Worm (Caenorhabditis elegans) whole organism, mixed stage, embryonic: Measurements from ENCODE around the gene C14A4.8.
A peak's percentile ranks its signal among the peaks of the same experiment; 100 is the strongest.

Experiments
- M03D4.4 ChIP-seq: sonication (generic microtip); optimal IDR thresholded peaks from 2 replicates; lab custom pipeline; 2017; ENCODE audit warnings: mild to moderate bottlenecking, missing genetic modification characterization, missing compliant biosample characterization
- bed-3 ChIP-seq: fragments of 200-800 bp; sonication (Bioruptor generic); optimal IDR thresholded peaks from 3 replicates; lab custom pipeline; 2018; ENCODE audit warnings: mild to moderate bottlenecking, missing genetic modification characterization, moderate library complexity, missing compliant biosample characterization
- blmp-1 ChIP-seq: fragments of 150-350 bp; optimal IDR thresholded peaks from 2 replicates; lab custom pipeline; 2014; ENCODE audit warnings: missing biosample characterization, missing genetic modification characterization
- ceh-39 ChIP-seq: fragments of 150-350 bp; optimal IDR thresholded peaks from 2 replicates; lab custom pipeline; 2014; ENCODE audit warnings: missing biosample characterization, missing genetic modification characterization
- ceh-43 ChIP-seq: fragments of 200-800 bp; sonication (Bioruptor generic); optimal IDR thresholded peaks from 2 replicates; lab custom pipeline; 2018; ENCODE audit warnings: mild to moderate bottlenecking, missing genetic modification characterization, moderate library complexity, missing compliant biosample characterization
- ceh-83 ChIP-seq: fragments of 200-800 bp; sonication (Bioruptor generic); optimal IDR thresholded peaks from 2 replicates; lab custom pipeline; 2018; ENCODE audit warnings: mild to moderate bottlenecking, missing genetic modification characterization, missing compliant biosample characterization
- ces-1 ChIP-seq: fragments of 150-350 bp; optimal IDR thresholded peaks from 2 replicates; lab custom pipeline; 2014; ENCODE audit warnings: missing biosample characterization, missing genetic modification reagents, missing genetic modification characterization
- cnd-1 ChIP-seq: fragments of 200-800 bp; sonication (Bioruptor generic); optimal IDR thresholded peaks from 2 replicates; lab custom pipeline; 2018; ENCODE audit warnings: mild to moderate bottlenecking, missing genetic modification characterization, missing compliant biosample characterization
- drap-1 ChIP-seq: fragments of 200-800 bp; sonication (Bioruptor generic); optimal IDR thresholded peaks from 3 replicates; lab custom pipeline; 2018; ENCODE audit warnings: mild to moderate bottlenecking, missing genetic modification characterization, missing compliant biosample characterization
- elt-1 ChIP-seq: sonication (generic microtip); optimal IDR thresholded peaks from 2 replicates; lab custom pipeline; 2017; ENCODE audit warnings: missing genetic modification characterization, mild to moderate bottlenecking, missing compliant biosample characterization, antibody characterized with exemption, moderate library complexity, borderline replicate concordance; ENCODE audit not compliant: insufficient read depth
- elt-3 ChIP-seq: fragments of 150-350 bp; optimal IDR thresholded peaks from 2 replicates; lab custom pipeline; 2014; ENCODE audit warnings: missing biosample characterization, missing genetic modification characterization
- flh-1 ChIP-seq: fragments of 200-800 bp; sonication (Bioruptor generic); optimal IDR thresholded peaks from 2 replicates; lab custom pipeline; 2018; ENCODE audit warnings: mild to moderate bottlenecking, missing genetic modification characterization, moderate library complexity, missing compliant biosample characterization
- ham-2 ChIP-seq: fragments of 200-800 bp; sonication (Bioruptor generic); optimal IDR thresholded peaks from 2 replicates; lab custom pipeline; 2018; ENCODE audit warnings: mild to moderate bottlenecking, missing genetic modification characterization, missing compliant biosample characterization
- hlh-1 ChIP-seq: fragments of 150-350 bp; optimal IDR thresholded peaks from 2 replicates; lab custom pipeline; 2014; ENCODE audit warnings: missing biosample characterization, missing genetic modification reagents, missing genetic modification characterization
- lin-13 ChIP-seq: fragments of 150-350 bp; optimal IDR thresholded peaks from 2 replicates; lab custom pipeline; 2014; ENCODE audit warnings: missing biosample characterization, missing genetic modification characterization
- lin-32 ChIP-seq: fragments of 200-800 bp; sonication (Bioruptor generic); optimal IDR thresholded peaks from 2 replicates; lab custom pipeline; 2018; ENCODE audit warnings: mild to moderate bottlenecking, missing genetic modification characterization, missing compliant biosample characterization
- lsy-2 ChIP-seq: fragments of 150-350 bp; optimal IDR thresholded peaks from 2 replicates; lab custom pipeline; 2014; ENCODE audit warnings: missing biosample characterization, missing genetic modification characterization
- mab-5 ChIP-seq: fragments of 150-350 bp; optimal IDR thresholded peaks from 2 replicates; lab custom pipeline; 2014; ENCODE audit warnings: missing biosample characterization, missing genetic modification characterization
- mep-1 ChIP-seq: fragments of 150-350 bp; optimal IDR thresholded peaks from 2 replicates; lab custom pipeline; 2017; ENCODE audit warnings: missing biosample characterization, missing genetic modification reagents, missing genetic modification characterization, inconsistent platforms
- mls-2 ChIP-seq: sonication (generic microtip); optimal IDR thresholded peaks from 2 replicates; lab custom pipeline; 2016; ENCODE audit warnings: mild to moderate bottlenecking, missing genetic modification characterization, moderate library complexity, missing compliant biosample characterization
- nhr-12 ChIP-seq: fragments of 150-350 bp; optimal IDR thresholded peaks from 2 replicates; lab custom pipeline; 2014; ENCODE audit warnings: missing biosample characterization, missing genetic modification characterization
- nhr-2 ChIP-seq: fragments of 150-350 bp; optimal IDR thresholded peaks from 2 replicates; lab custom pipeline; 2014; ENCODE audit warnings: missing biosample characterization, missing genetic modification characterization
- nhr-237 ChIP-seq: fragments of 150-350 bp; optimal IDR thresholded peaks from 2 replicates; lab custom pipeline; 2014; ENCODE audit warnings: missing biosample characterization, missing genetic modification characterization
- nhr-76 ChIP-seq: sonication (generic microtip); optimal IDR thresholded peaks from 2 replicates; lab custom pipeline; 2017; ENCODE audit warnings: missing biosample characterization, missing genetic modification characterization
- pha-4 ChIP-seq: fragments of 150-350 bp; optimal IDR thresholded peaks from 2 replicates; lab custom pipeline; 2018; ENCODE audit warnings: missing biosample characterization, missing genetic modification reagents, missing genetic modification characterization
- snpc-4 ChIP-seq: fragments of 150-350 bp; optimal IDR thresholded peaks from 2 replicates; lab custom pipeline; 2014; ENCODE audit warnings: missing biosample characterization, missing genetic modification characterization
- sptf-1 ChIP-seq: sonication (generic microtip); optimal IDR thresholded peaks from 2 replicates; lab custom pipeline; 2017; ENCODE audit warnings: mild to moderate bottlenecking, missing genetic modification characterization, moderate library complexity, missing compliant biosample characterization
- tbx-8 ChIP-seq: fragments of 200-800 bp; sonication (Bioruptor generic); optimal IDR thresholded peaks from 2 replicates; lab custom pipeline; 2018; ENCODE audit warnings: mild to moderate bottlenecking, missing genetic modification characterization, moderate library complexity, missing compliant biosample characterization
- unc-120 ChIP-seq: sonication (generic microtip); optimal IDR thresholded peaks from 2 replicates; lab custom pipeline; 2017; ENCODE audit warnings: missing genetic modification characterization, missing compliant biosample characterization; ENCODE audit not compliant: poor library complexity, severe bottlenecking
- unc-39 ChIP-seq: fragments of 150-350 bp; optimal IDR thresholded peaks from 2 replicates; lab custom pipeline; 2014; ENCODE audit warnings: missing biosample characterization, missing genetic modification characterization
- unc-62 ChIP-seq: fragments of 150-350 bp; optimal IDR thresholded peaks from 2 replicates; lab custom pipeline; 2014; ENCODE audit warnings: missing biosample characterization, missing genetic modification reagents, missing genetic modification characterization
- zip-8 ChIP-seq: fragments of 150-350 bp; optimal IDR thresholded peaks from 2 replicates; lab custom pipeline; 2014; ENCODE audit warnings: missing biosample characterization, missing genetic modification characterization
- ztf-11 ChIP-seq: fragments of 150-350 bp; optimal IDR thresholded peaks from 2 replicates; lab custom pipeline; 2014; ENCODE audit warnings: missing biosample characterization, missing genetic modification characterization

Gene C14A4.8

DNA sequence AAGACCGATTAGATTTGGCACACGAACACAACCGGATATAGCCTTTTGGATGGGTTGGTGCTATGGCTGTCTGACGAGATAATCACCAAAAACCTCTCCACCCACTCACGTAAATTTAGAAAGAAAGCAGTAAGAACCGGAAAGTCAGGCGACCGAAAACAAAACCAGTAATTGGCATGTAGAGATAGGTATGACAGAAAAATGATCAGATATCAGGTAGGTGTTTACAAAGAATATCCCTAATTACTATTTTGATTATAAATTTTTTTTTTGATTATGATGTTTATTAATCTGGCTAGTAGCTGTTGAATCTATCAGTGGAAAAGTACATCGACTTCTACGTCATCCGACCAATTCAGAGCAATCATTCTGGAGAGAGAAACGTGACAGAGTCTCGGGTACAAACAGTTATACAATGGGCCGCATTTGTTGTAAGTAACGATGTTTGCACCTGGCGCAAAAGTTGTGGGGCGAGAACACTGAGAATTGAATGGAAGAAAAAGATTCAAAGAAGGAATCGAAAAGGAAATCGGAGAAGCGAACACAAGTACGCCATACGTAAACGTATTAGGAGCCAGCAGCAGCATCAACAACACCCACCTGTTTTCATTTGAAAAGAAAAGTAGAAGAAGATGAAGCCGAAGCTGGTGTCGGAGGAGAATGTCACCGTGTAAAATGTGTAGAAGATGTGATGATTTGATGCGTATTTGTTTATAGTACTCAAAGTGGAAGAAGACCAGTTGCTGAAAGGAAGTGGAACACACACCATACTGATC is 46.9 kb downstream of the C14A4.8 start:
- TF ChIP-seq snpc-4 (tag; lab: Kevin White, UChicago), result no peak
- no peak for TF ChIP-seq mab-5 (tag; lab: Kevin White, UChicago)
- TF ChIP-seq ztf-11, result no peak
- no peak for TF ChIP-seq elt-3 (tag; lab: Kevin White, UChicago)
- no peak for TF ChIP-seq hlh-1
- TF ChIP-seq bed-3 (GFP tag; lab: Kevin White, UChicago), result no peak
- no peak for TF ChIP-seq elt-1 (tag; lab: Kevin White, UChicago)
- no peak for TF ChIP-seq nhr-76 (tag; lab: Kevin White, UChicago)
- TF ChIP-seq ces-1 (GFP tag; lab: Kevin White, UChicago), result no peak
- no peak for TF ChIP-seq ceh-39
- TF ChIP-seq unc-120, result no peak
- no peak for TF ChIP-seq drap-1 (GFP tag; lab: Kevin White, UChicago)
- TF ChIP-seq tbx-8 (GFP tag; lab: Kevin White, UChicago), result no peak
- TF ChIP-seq mep-1, result no peak
- TF ChIP-seq unc-62 (GFP tag; lab: Kevin White, UChicago), result no peak
- TF ChIP-seq nhr-237 (tag; lab: Kevin White, UChicago), result no peak
- TF ChIP-seq, all 35 proteins: peak for 0

DNA sequence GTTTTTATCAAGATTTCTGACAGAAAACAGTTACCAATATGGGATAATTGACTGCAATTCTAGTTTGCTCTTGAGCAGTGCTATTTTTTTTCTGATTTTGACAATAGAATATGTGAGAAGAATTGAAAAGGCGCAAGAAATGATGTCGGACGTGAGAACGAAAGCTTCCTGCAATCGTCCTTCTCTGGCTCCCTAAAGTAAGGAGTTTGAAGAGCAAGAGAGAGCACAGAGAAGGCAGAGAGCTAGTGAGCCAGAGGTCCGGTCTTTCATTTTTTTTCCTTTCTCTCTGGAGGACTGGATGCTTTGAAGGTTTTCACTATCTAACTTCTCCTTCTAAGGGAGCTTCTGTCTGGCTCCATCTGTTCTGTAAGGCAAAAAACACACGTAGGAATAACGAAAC is 47.8 kb downstream of the C14A4.8 start:
- TF ChIP-seq nhr-2, result no peak
- no peak for TF ChIP-seq snpc-4 (tag; lab: Kevin White, UChicago)
- no peak for TF ChIP-seq drap-1 (GFP tag; lab: Kevin White, UChicago)
- no peak for TF ChIP-seq lin-13
- peak; percentile 13 for TF ChIP-seq ces-1 (GFP tag; lab: Kevin White, UChicago)

DNA sequence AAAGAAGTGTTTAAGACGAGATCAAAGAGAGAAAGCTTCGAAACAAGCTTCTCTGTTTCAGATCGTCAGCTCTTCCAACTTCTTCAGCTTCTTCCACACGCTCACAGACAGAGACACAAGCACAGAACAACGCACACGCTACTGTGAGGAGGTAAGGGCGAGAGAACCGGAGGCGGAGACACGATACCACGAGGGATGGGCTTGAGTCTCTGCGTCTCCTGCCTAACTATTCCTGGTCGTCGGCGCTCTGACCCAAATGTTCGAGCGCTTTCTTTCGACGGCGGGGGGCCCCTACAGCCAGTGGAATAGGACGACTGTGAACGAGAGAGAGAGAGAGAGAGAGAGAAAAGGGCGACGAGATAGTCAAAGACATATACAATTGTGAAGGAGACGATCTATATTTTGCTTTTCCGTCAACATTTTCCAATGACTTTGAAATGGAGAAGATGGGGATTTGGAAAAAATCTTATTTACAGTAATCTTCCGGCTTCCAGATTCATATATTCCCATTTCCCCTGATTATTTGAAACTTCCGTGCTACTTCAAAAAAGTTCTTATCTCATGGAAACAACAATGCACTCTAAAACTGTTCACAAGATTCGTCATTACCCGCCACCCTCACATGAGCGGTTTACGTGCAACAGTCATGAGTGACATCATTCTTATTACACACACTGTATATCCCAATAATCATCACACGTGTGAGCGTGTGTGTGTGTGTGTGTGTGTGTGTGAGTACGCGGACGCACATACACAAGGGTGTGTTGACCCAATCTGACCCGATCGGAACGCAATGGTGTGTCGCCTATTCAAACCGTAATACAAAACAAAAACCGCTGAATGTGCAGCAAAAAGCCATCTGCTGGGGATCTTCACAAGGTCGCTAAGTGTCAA is 48.9 kb downstream of the C14A4.8 start:
- TF ChIP-seq flh-1 (peak; percentile 22), ceh-43 (GFP tag; lab: Kevin White, UChicago) (no peak), ceh-39 (peak; percentile 10), ceh-83 (GFP tag; lab: Kevin White, UChicago) (no peak), bed-3 (GFP tag; lab: Kevin White, UChicago) (no peak), unc-62 (GFP tag; lab: Kevin White, UChicago) (peak; percentile 65), mls-2 (tag; lab: Kevin White, UChicago) (peak; percentile 28), ham-2 (peak; percentile 74), blmp-1 (tag; lab: Kevin White, UChicago) (no peak), lsy-2 (tag; lab: Kevin White, UChicago) (peak; percentile 30), nhr-237 (tag; lab: Kevin White, UChicago) (peak; percentile 55), nhr-2 (peak; percentile 99), M03D4.4 (no peak), unc-39 (tag; lab: Kevin White, UChicago) (no peak), ces-1 (GFP tag; lab: Kevin White, UChicago) (peak; percentile 70), lin-13 (peak; percentile 67), zip-8 (no peak), elt-1 (tag; lab: Kevin White, UChicago) (no peak), unc-120 (peak; percentile 71), cnd-1 (tag; lab: Kevin White, UChicago) (peak; percentile 63), elt-3 (tag; lab: Kevin White, UChicago) (no peak), nhr-12 (tag; lab: Kevin White, UChicago) (peak; percentile 42), mep-1 (peak; percentile 57), pha-4 (tag; lab: Kevin White, UChicago) (peak; percentile 85), lin-32 (GFP tag; lab: Kevin White, UChicago) (peak; percentile 32), snpc-4 (tag; lab: Kevin White, UChicago) (no peak), hlh-1 (no peak), sptf-1 (peak; percentile 68), ztf-11 (peak; percentile 68), drap-1 (GFP tag; lab: Kevin White, UChicago) (peak; percentile 11), mab-5 (tag; lab: Kevin White, UChicago) (no peak), nhr-76 (tag; lab: Kevin White, UChicago) (no peak), tbx-8 (GFP tag; lab: Kevin White, UChicago) (no peak)
